Worm (Caenorhabditis elegans) whole organism, L3 larva: ENCODE results near the gene cyp-34A7.

Source experiments
- R02D3.7 ChIP-seq: fragments of 150-350 bp; optimal IDR thresholded peaks from 2 replicates; lab custom pipeline; 2014; ENCODE audit warnings: missing biosample characterization, missing genetic modification characterization
- ZK546.5 ChIP-seq: sonication (generic microtip); optimal IDR thresholded peaks from 2 replicates; lab custom pipeline; 2017; ENCODE audit warnings: missing biosample characterization, missing genetic modification characterization
- aly-2 ChIP-seq: fragments of 150-350 bp; optimal IDR thresholded peaks from 2 replicates; lab custom pipeline; 2014; ENCODE audit warnings: missing biosample characterization, missing genetic modification characterization
- ceh-16 ChIP-seq: sonication (generic microtip); optimal IDR thresholded peaks from 2 replicates; lab custom pipeline; 2017; ENCODE audit warnings: missing biosample characterization, missing genetic modification characterization
- ceh-28 ChIP-seq: fragments of 150-350 bp; optimal IDR thresholded peaks from 2 replicates; lab custom pipeline; 2014; ENCODE audit warnings: missing biosample characterization, missing genetic modification reagents, missing genetic modification characterization
- ceh-82 ChIP-seq: fragments of 150-350 bp; optimal IDR thresholded peaks from 2 replicates; lab custom pipeline; 2014; ENCODE audit warnings: missing biosample characterization, missing genetic modification characterization
- ceh-9 ChIP-seq: sonication (generic microtip); optimal IDR thresholded peaks from 2 replicates; lab custom pipeline; 2018; ENCODE audit warnings: missing biosample characterization, missing genetic modification characterization
- daf-12 ChIP-seq: fragments of 150-350 bp; optimal IDR thresholded peaks from 2 replicates; lab custom pipeline; 2014; ENCODE audit warnings: missing biosample characterization, missing genetic modification reagents, missing genetic modification characterization
- egl-27 ChIP-seq: sonication (generic microtip); optimal IDR thresholded peaks from 4 replicates; lab custom pipeline; 2017; ENCODE audit warnings: missing biosample characterization, missing genetic modification reagents, missing genetic modification characterization
- elt-2 ChIP-seq: sonication (generic microtip); optimal IDR thresholded peaks from 2 replicates; lab custom pipeline; 2016; ENCODE audit warnings: missing genetic modification reagents, mild to moderate bottlenecking, missing genetic modification characterization, missing compliant biosample characterization
- elt-3 ChIP-seq, 3 experiments: fragments of 150-350 bp in 1 of 3; sonication (generic microtip) in 2 of 3; optimal IDR thresholded peaks; 2 replicates in 2 of 3; 4 replicates in 1 of 3; lab custom pipeline; 2014 to 2017; ENCODE audit warnings: missing biosample characterization in 3 of 3, missing genetic modification characterization in 3 of 3
- fkh-10 ChIP-seq: sonication (generic microtip); optimal IDR thresholded peaks from 2 replicates; lab custom pipeline; 2017; ENCODE audit warnings: missing biosample characterization, missing genetic modification reagents, missing genetic modification characterization
- fkh-2 ChIP-seq: fragments of 150-350 bp; optimal IDR thresholded peaks from 2 replicates; lab custom pipeline; 2014; ENCODE audit warnings: missing biosample characterization, missing genetic modification reagents, missing genetic modification characterization
- hmg-11 ChIP-seq: sonication (generic microtip); optimal IDR thresholded peaks from 2 replicates; lab custom pipeline; 2016; ENCODE audit warnings: missing genetic modification characterization, missing compliant biosample characterization
- jun-1 ChIP-seq: fragments of 150-350 bp; optimal IDR thresholded peaks from 2 replicates; lab custom pipeline; 2014; ENCODE audit warnings: missing biosample characterization, missing genetic modification reagents, missing genetic modification characterization
- lin-15B ChIP-seq: fragments of 150-350 bp; optimal IDR thresholded peaks from 2 replicates; lab custom pipeline; 2014; ENCODE audit warnings: missing biosample characterization, missing genetic modification characterization
- lin-39 ChIP-seq: fragments of 150-350 bp; optimal IDR thresholded peaks from 2 replicates; lab custom pipeline; 2018; ENCODE audit warnings: missing biosample characterization, missing genetic modification reagents, missing genetic modification characterization
- lsy-12 ChIP-seq: sonication (generic microtip); optimal IDR thresholded peaks from 2 replicates; lab custom pipeline; 2016; ENCODE audit warnings: mild to moderate bottlenecking, missing genetic modification characterization, missing compliant biosample characterization
- mdl-1 ChIP-seq: fragments of 150-350 bp; optimal IDR thresholded peaks from 2 replicates; lab custom pipeline; 2014; ENCODE audit warnings: missing biosample characterization, missing genetic modification characterization
- mml-1 ChIP-seq: fragments of 150-350 bp; sonication (generic microtip); optimal IDR thresholded peaks from 3 replicates; lab custom pipeline; 2014; ENCODE audit warnings: missing biosample characterization, missing genetic modification characterization
- nhr-12 ChIP-seq: fragments of 150-350 bp; optimal IDR thresholded peaks from 2 replicates; lab custom pipeline; 2014; ENCODE audit warnings: missing biosample characterization, missing genetic modification characterization
- nhr-23 ChIP-seq: fragments of 150-350 bp; optimal IDR thresholded peaks from 2 replicates; lab custom pipeline; 2014; ENCODE audit warnings: missing biosample characterization, missing genetic modification reagents, missing genetic modification characterization
- nhr-237 ChIP-seq: fragments of 150-350 bp; optimal IDR thresholded peaks from 2 replicates; lab custom pipeline; 2014; ENCODE audit warnings: missing biosample characterization, missing genetic modification characterization
- nhr-25 ChIP-seq: sonication (generic microtip); optimal IDR thresholded peaks from 2 replicates; lab custom pipeline; 2017; ENCODE audit warnings: missing biosample characterization, missing genetic modification characterization
- nhr-28 ChIP-seq: fragments of 150-350 bp; optimal IDR thresholded peaks from 2 replicates; lab custom pipeline; 2014; ENCODE audit warnings: missing biosample characterization, missing genetic modification characterization
- nhr-43 ChIP-seq: sonication (generic microtip); optimal IDR thresholded peaks from 2 replicates; lab custom pipeline; 2016; ENCODE audit warnings: mild to moderate bottlenecking, missing genetic modification characterization, missing compliant biosample characterization; ENCODE audit not compliant: poor library complexity, severe bottlenecking
- nhr-67 ChIP-seq: fragments of 150-350 bp; optimal IDR thresholded peaks from 2 replicates; lab custom pipeline; 2014; ENCODE audit warnings: missing biosample characterization, missing genetic modification characterization
- nhr-76 ChIP-seq: fragments of 150-350 bp; sonication (generic microtip); optimal IDR thresholded peaks from 5 replicates; lab custom pipeline; 2014; ENCODE audit warnings: missing biosample characterization, missing genetic modification characterization
- nhr-77 ChIP-seq: fragments of 150-350 bp; optimal IDR thresholded peaks from 2 replicates; lab custom pipeline; 2014; ENCODE audit warnings: missing biosample characterization, missing genetic modification characterization
- pha-4 ChIP-seq: fragments of 150-350 bp; optimal IDR thresholded peaks from 2 replicates; lab custom pipeline; 2014; ENCODE audit warnings: missing biosample characterization, missing genetic modification reagents, missing genetic modification characterization
- pqm-1 ChIP-seq: fragments of 150-350 bp; optimal IDR thresholded peaks from 2 replicates; lab custom pipeline; 2017; ENCODE audit warnings: missing biosample characterization, missing genetic modification characterization, inconsistent platforms
- sea-2 ChIP-seq: fragments of 150-350 bp; sonication (generic microtip); optimal IDR thresholded peaks from 4 replicates; lab custom pipeline; 2014; ENCODE audit warnings: missing biosample characterization, missing genetic modification reagents, missing genetic modification characterization
- skn-1 ChIP-seq: fragments of 150-350 bp; optimal IDR thresholded peaks from 2 replicates; lab custom pipeline; 2014; ENCODE audit warnings: missing biosample characterization, missing genetic modification characterization
- snpc-4 ChIP-seq: fragments of 150-350 bp; optimal IDR thresholded peaks from 2 replicates; lab custom pipeline; 2014; ENCODE audit warnings: missing biosample characterization, missing genetic modification characterization
- ztf-4 ChIP-seq: fragments of 150-350 bp; optimal IDR thresholded peaks from 2 replicates; lab custom pipeline; 2014; ENCODE audit warnings: missing biosample characterization, missing genetic modification characterization

Gene cyp-34A7

ce11 chrV:3945053-3945452, 18.6 kb downstream of the cyp-34A7 start, which contains the start of gene cyp-35B3:
Gene cyp-35B3, plus strand, starts transcription at chrV:3945353.
- TF ChIP-seq nhr-77 = no peak
- TF ChIP-seq ceh-9 (tag; lab: Kevin White, UChicago) = no peak
- TF ChIP-seq nhr-28 (tag; lab: Kevin White, UChicago) = no peak
- no peak for TF ChIP-seq nhr-25
- TF ChIP-seq ceh-82 = no peak
- no peak for TF ChIP-seq daf-12 (tag; lab: Kevin White, UChicago)
- TF ChIP-seq nhr-23 (tag; lab: Kevin White, UChicago) = no peak
- no peak for TF ChIP-seq lin-39 (tag; lab: Kevin White, UChicago)

- TF ChIP-seq lin-15B = no peak
- TF ChIP-seq nhr-12 (tag; lab: Kevin White, UChicago) = no peak
- TF ChIP-seq mdl-1 (tag; lab: Kevin White, UChicago) = no peak
- no peak for TF ChIP-seq aly-2 (tag; lab: Kevin White, UChicago)
- TF ChIP-seq jun-1 (tag; lab: Kevin White, UChicago) = no peak
- no peak for TF ChIP-seq ZK546.5
- no peak for TF ChIP-seq lsy-12 (tag; lab: Kevin White, UChicago)
- no peak for TF ChIP-seq ztf-4
- TF ChIP-seq nhr-43 (tag; lab: Kevin White, UChicago) = no peak
- no peak for TF ChIP-seq egl-27 (tag; lab: Kevin White, UChicago)
- TF ChIP-seq, all 47 proteins: peak for 0
These were observed 20.3 kb downstream of the cyp-34A7 start for ce11 chrV:3943364-3943763.

DNA sequence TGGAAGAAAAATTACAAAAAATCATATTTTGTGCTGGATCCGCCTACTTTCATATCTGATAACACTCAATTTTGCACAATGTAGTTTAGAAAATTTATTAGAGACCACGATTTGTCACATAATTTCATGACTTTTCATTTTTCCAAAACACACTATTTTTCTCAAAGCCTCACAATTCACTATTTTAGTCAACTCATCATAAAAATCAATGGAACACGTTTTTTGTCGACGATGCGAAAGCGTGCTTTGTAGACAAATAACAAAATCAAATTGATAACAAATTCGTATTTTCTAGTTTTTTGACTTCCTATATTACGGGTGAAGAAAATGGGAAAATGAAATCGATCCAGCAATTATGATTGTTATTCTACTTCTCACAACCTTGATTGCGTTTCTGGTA, 21.8 kb downstream of the cyp-34A7 start, which contains the start of gene cyp-35B2:
Gene cyp-35B2 (plus strand): TSS at position 301 of the 400 bp plus-strand sequence.
- no peak for TF ChIP-seq lsy-12 (tag; lab: Kevin White, UChicago)
- TF ChIP-seq, all 47 proteins: peak for 0

ce11 chrV:3938789-3939188, 24.8 kb downstream of the cyp-34A7 start, which contains the start of gene cyp-35B1:
Gene cyp-35B1, plus strand, starts transcription at chrV:3939032.
- peak; percentile 19 for TF ChIP-seq ceh-28 (tag; lab: Kevin White, UChicago)
- TF ChIP-seq nhr-43 (tag; lab: Kevin White, UChicago) = no peak
- TF ChIP-seq pqm-1 = no peak
- no peak for TF ChIP-seq elt-3 (tag; optimal IDR thresholded peaks at IDR 0.05; lab: Kevin White, UChicago)
- TF ChIP-seq, all 47 proteins: peak for 1

ce11 chrV:3935892-3936478, 27.6 kb downstream of the cyp-34A7 start, which contains the start of gene cyp-35A5:
Gene cyp-35A5, plus strand, starts transcription at chrV:3936326.
- TF ChIP-seq pqm-1 = peak; percentile 0
- no peak for TF ChIP-seq lsy-12 (tag; lab: Kevin White, UChicago)
- TF ChIP-seq elt-2 = peak; percentile 78

DNA sequence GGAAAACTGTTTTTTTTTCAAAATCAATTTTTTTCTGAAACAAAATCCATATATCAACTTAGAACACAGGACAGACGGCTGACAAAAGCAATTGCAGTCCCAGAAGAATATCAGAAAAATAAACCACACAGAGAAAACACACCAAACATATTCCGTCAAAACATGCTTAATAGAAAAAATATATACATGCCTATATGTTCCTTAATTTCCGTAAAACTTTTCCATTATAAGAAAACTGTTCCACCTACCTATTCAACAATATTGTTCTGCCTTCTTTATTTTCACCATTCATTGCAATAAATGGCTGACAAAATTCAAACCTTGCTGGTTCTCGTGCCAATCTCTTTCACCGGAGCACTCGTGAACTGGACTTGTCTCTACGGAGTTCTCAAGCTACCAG, 32.3 kb downstream of the cyp-34A7 start, which contains the start of gene srx-63:
Gene srx-63 (plus strand): TSS at position 301 of the 400 bp plus-strand sequence.
- TF ChIP-seq ceh-16 (tag; lab: Kevin White, UChicago) (no peak), ceh-9 (tag; lab: Kevin White, UChicago) (no peak), aly-2 (tag; lab: Kevin White, UChicago) (no peak), nhr-67 (no peak), nhr-76 (tag; lab: Kevin White, UChicago) (no peak), ceh-82 (no peak), nhr-237 (no peak), skn-1 (tag; lab: Kevin White, UChicago) (no peak), fkh-10 (GFP tag; lab: Kevin White, UChicago) (no peak), pha-4 (tag; lab: Kevin White, UChicago) (no peak), sea-2 (no peak), snpc-4 (tag; lab: Kevin White, UChicago) (no peak), jun-1 (tag; lab: Kevin White, UChicago) (no peak), elt-3 (tag; optimal IDR thresholded peaks at IDR 0.05; lab: Kevin White, UChicago) (no peak), fkh-2 (no peak), hmg-11 (tag; lab: Kevin White, UChicago) (no peak), daf-12 (tag; lab: Kevin White, UChicago) (no peak), lin-15B (no peak), mml-1 (no peak), R02D3.7 (no peak)
